Worm (Caenorhabditis elegans): ENCODE measurements around the gene acly-1.
A peak's percentile ranks its signal among the peaks of the same experiment; 100 is the strongest.

Gene acly-1

ce11 chrX:1503698-1504501 lies 24.6 kb downstream of the acly-1 start:
- TF ChIP-seq W03F9.2 (tag; optimal IDR thresholded peaks at IDR 0.05) (no peak), him-1 (tag; optimal IDR thresholded peaks at IDR 0.05) (no peak), dao-5 (tag; optimal IDR thresholded peaks at IDR 0.05) (no peak)

DNA sequence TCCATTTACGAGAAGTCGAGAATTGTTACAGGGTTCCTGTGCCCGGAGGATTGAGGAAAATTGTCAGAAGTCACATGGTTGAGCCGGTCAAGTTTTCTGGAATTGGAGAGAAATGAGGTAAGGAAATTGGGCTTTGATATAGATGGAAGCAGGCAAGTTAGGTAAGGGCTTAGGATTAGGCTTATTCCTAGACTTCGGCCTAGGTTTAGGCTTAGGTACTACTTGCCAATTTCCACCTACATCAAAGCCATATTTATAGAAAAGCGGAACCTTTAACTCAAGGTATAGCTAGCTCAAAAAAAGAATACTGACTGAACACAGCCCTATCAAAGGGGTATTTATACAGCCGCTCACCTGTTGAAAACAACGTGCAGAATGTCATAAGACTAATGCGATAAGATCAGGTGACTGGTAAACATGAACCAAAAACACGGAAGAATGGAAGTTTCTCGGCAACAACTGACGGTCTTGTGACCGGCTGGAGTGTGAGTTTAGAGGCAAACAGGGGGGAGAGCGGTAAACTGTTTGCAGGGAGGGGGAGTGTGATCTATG lies 25.3 kb downstream of the acly-1 start:
- TF ChIP-seq dao-5 (tag; optimal IDR thresholded peaks at IDR 0.05) (no peak), W03F9.2 (tag; optimal IDR thresholded peaks at IDR 0.05) (no peak), him-1 (tag; optimal IDR thresholded peaks at IDR 0.05) (no peak)

ce11 chrX:1512307-1512706 lies 33.0 kb downstream of the acly-1 start:
- no peak for TF ChIP-seq W03F9.2 (tag; optimal IDR thresholded peaks at IDR 0.05)
- no peak for TF ChIP-seq him-1 (tag; optimal IDR thresholded peaks at IDR 0.05)
- no peak for TF ChIP-seq dao-5 (tag; optimal IDR thresholded peaks at IDR 0.05)

ce11 chrX:1513153-1513552 lies 33.8 kb downstream of the acly-1 start:
- TF ChIP-seq him-1 (tag; optimal IDR thresholded peaks at IDR 0.05) = no peak
- TF ChIP-seq W03F9.2 (tag; optimal IDR thresholded peaks at IDR 0.05) = no peak
- no peak for TF ChIP-seq dao-5 (tag; optimal IDR thresholded peaks at IDR 0.05)

DNA sequence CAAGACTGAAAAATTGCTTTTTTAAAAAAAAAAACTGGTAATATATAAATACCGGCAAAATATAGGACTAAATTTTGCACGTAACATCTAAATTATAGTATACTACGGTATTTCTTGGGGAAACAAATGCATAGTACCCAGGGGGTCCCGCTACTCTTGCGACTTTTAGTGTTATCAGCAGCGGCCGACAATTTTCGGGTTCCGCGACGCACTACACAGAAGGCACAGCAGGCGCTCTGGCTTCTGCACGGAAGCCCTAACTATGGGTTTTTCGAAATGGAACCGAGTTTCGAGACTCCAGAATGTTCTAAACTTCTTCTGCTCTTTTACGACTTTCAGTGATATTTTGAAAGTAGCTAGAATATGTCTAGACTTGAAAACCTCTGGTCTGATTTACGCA lies 37.2 kb downstream of the acly-1 start:
- TF ChIP-seq dao-5 (tag; optimal IDR thresholded peaks at IDR 0.05) (no peak), him-1 (tag; optimal IDR thresholded peaks at IDR 0.05) (no peak), W03F9.2 (tag; optimal IDR thresholded peaks at IDR 0.05) (no peak)

- no peak for TF ChIP-seq W03F9.2 (tag; optimal IDR thresholded peaks at IDR 0.05)
- TF ChIP-seq him-1 (tag; optimal IDR thresholded peaks at IDR 0.05) = no peak
- TF ChIP-seq dao-5 (tag; optimal IDR thresholded peaks at IDR 0.05) = no peak
Observed at ce11 chrX:1517519-1517918, 38.2 kb downstream of the acly-1 start.

DNA sequence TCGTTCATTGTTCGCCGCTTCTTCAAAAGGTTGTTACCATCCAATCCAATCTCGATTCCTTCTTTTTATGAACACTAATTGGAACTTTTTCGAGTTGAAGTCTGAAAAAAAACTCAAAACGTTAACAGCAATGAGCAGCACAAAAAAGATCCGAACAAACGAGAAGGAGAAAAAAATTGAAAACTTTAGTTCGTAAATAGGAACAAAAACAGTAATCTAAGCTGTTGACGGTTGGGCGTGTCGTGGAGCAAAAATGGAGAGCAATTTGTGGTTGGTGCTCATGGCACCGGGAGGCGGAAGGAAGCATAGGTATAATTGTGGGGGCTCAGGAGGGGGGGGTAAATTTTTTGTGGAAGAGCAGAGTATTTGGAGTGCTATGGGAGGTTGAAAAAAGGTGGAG lies 42.0 kb downstream of the acly-1 start, which contains the start of gene toca-1:
TSS of gene toca-1 (minus strand) at position 101 of the 400 bp plus-strand sequence.
- TF ChIP-seq dao-5 (tag; optimal IDR thresholded peaks at IDR 0.05) = no peak
- TF ChIP-seq W03F9.2 (tag; optimal IDR thresholded peaks at IDR 0.05) = no peak
- TF ChIP-seq him-1 (tag; optimal IDR thresholded peaks at IDR 0.05) = no peak

ce11 chrX:1522068-1522467 lies 42.7 kb downstream of the acly-1 start:
- TF ChIP-seq him-1 (tag; optimal IDR thresholded peaks at IDR 0.05) (peak; percentile 55), W03F9.2 (tag; optimal IDR thresholded peaks at IDR 0.05) (no peak)

ce11 chrX:1523272-1523671 lies 43.9 kb downstream of the acly-1 start:
- TF ChIP-seq dao-5 (tag; optimal IDR thresholded peaks at IDR 0.05) (no peak), him-1 (tag; optimal IDR thresholded peaks at IDR 0.05) (no peak), W03F9.2 (tag; optimal IDR thresholded peaks at IDR 0.05) (no peak)

DNA sequence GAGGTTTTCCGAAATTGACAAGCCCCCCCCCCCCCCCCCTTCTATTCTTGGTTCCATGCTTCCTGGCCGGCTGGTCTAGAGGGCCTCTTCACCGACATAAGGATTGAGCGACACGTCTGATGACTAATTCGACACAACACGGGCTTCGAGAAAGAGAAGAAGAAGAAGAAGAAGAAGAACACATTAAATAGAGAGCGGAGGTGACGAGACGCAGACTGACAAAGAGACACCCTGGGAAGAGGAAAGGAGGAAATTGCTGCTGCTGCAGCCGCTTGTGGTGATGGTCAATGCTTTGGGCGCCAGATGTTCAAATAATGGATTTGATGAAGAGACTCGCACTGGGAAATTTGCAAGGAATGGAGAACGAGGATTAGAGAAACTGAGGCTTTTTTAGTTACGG lies 45.2 kb downstream of the acly-1 start:
- TF ChIP-seq dao-5 (tag; optimal IDR thresholded peaks at IDR 0.05) = no peak
- no peak for TF ChIP-seq him-1 (tag; optimal IDR thresholded peaks at IDR 0.05)
- TF ChIP-seq W03F9.2 (tag; optimal IDR thresholded peaks at IDR 0.05) = no peak

DNA sequence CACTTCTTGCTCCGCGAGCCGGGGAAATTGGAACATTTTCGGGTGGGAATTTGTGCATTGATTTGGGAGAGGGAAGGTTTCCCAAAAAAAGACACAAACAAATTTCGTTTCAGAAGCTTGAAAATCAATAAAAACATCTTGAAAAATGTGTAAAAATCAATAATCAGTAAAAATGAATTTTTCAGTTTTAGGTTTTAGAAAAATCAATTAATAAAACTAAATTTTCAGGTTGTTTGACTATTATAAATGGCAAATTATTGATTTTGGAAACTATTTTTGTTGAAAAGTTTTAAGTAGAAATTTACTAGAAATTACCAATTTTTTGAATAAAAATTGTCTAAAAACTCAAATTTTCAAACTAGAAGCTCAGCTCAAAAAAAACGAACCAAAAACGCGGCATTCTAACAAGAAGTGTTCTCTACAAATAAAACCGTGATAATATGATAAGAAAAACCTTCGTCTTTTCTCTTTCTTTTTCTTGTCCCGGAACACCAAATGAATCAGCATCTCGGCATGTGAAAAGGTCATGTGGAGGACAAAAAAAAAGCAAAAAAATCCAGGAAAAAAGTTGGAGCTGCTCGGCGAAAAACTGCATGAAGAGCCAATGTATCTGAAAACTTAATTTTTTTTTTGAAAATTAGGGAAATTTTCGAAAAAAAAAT lies 46.3 kb downstream of the acly-1 start:
- TF ChIP-seq dao-5 (tag; optimal IDR thresholded peaks at IDR 0.05) (no peak), W03F9.2 (tag; optimal IDR thresholded peaks at IDR 0.05) (no peak), him-1 (tag; optimal IDR thresholded peaks at IDR 0.05) (no peak)

DNA sequence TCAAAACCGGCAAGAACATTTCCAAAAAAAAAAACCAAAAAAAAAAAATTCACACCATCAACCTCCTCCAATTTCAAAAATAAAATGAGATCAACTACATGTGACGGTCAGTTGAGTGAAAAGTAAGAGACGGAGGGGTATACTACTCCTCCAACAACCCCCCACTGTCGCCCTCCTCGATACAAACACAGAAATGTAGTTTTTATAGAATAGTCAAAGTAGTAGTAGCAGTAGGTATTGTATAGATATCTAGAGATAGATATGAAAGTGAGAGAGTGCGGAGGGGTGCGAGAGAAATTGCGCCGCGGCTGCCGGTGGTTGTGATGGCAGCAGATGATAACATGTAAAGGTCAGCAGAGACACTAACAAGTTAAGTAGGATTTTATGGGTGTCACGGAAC lies 48.0 kb downstream of the acly-1 start:
- TF ChIP-seq him-1 (tag; optimal IDR thresholded peaks at IDR 0.05) (no peak), dao-5 (tag; optimal IDR thresholded peaks at IDR 0.05) (no peak), W03F9.2 (tag; optimal IDR thresholded peaks at IDR 0.05) (no peak)

ce11 chrX:1528107-1528506 lies 48.8 kb downstream of the acly-1 start:
- no peak for TF ChIP-seq dao-5 (tag; optimal IDR thresholded peaks at IDR 0.05)

DNA sequence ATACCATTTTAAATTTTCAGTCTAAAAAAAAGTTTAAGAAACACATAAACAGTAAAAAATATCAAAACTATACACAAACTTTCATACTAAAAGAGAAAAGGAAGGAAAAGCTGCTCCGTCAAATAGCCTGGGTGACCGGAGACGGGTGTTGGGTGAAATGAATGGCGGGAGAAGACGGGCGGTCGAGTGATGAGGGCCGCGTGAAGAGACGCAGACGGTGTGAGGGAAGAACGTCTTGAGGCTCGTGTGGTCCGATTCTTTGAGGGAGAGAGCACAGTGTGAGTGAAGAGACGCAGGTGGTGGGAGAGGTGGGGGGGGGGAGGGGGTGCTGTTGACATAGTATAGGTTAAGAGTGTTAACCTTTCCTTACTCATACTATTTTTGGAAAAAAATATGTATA lies 49.7 kb downstream of the acly-1 start:
- TF ChIP-seq him-1 (tag; optimal IDR thresholded peaks at IDR 0.05) (peak; percentile 37), dao-5 (tag; optimal IDR thresholded peaks at IDR 0.05) (no peak), W03F9.2 (tag; optimal IDR thresholded peaks at IDR 0.05) (no peak)
